Fruit fly (Drosophila melanogaster) whole organism, embryonic: ENCODE measurements around the gene Iyd.
A peak's percentile ranks its signal among the peaks of the same experiment; 100 is the strongest.

Source experiments
- Abd-B ChIP-seq: fragments of 200-800 bp; sonication (Bioruptor generic); optimal IDR thresholded peaks from 2 replicates; lab custom pipeline; 2018; ENCODE audit warnings: missing biosample characterization, mild to moderate bottlenecking, missing genetic modification characterization, moderate library complexity
- Atf-2 ChIP-seq: fragments of 200-800 bp; sonication (Bioruptor generic); optimal IDR thresholded peaks from 2 replicates; lab custom pipeline; 2016; ENCODE audit warnings: missing biosample characterization, missing genetic modification characterization
- Blimp-1 ChIP-seq: fragments of 200-800 bp; sonication (Bioruptor generic); optimal IDR thresholded peaks from 3 replicates; lab custom pipeline; 2018; ENCODE audit warnings: missing biosample characterization, missing genetic modification characterization, mild to moderate bottlenecking, moderate library complexity, missing genetic modification reagents
- BtbVII ChIP-seq: fragments of 200-800 bp; sonication (Bioruptor generic); optimal IDR thresholded peaks from 3 replicates; lab custom pipeline; 2017; ENCODE audit warnings: missing biosample characterization, mild to moderate bottlenecking, missing genetic modification characterization
- CG10267 ChIP-seq: fragments of 200-800 bp; sonication (Bioruptor generic); optimal IDR thresholded peaks from 2 replicates; lab custom pipeline; 2018; ENCODE audit warnings: missing biosample characterization, mild to moderate bottlenecking, missing genetic modification characterization, moderate library complexity
- CG10959 ChIP-seq: fragments of 200-800 bp; sonication (Bioruptor generic); IDR thresholded peaks from 2 replicates; pipeline ENCODE4 v1.3.6; 2022; ENCODE audit warnings: missing biosample characterization, missing genetic modification characterization
- CG11504 ChIP-seq: fragments of 200-800 bp; sonication (Bioruptor generic); optimal IDR thresholded peaks from 3 replicates; lab custom pipeline; 2019; ENCODE audit warnings: missing biosample characterization, mild to moderate bottlenecking, missing genetic modification characterization, moderate library complexity
- CG1233 ChIP-seq: fragments of 200-800 bp; sonication (Bioruptor generic); optimal IDR thresholded peaks from 4 replicates; lab custom pipeline; 2018; ENCODE audit warnings: missing biosample characterization, mild to moderate bottlenecking, missing genetic modification characterization
- CG14050 ChIP-seq: fragments of 200-800 bp; sonication (Bioruptor generic); IDR thresholded peaks from 3 replicates; pipeline ENCODE4 v1.3.6; 2022; ENCODE audit warnings: missing biosample characterization, missing genetic modification characterization
- CG1602 ChIP-seq: fragments of 200-800 bp; sonication (Bioruptor generic); optimal IDR thresholded peaks from 3 replicates; lab custom pipeline; 2016; ENCODE audit warnings: missing biosample characterization, missing genetic modification characterization
- CG17186 ChIP-seq: fragments of 200-800 bp; sonication (Bioruptor generic); optimal IDR thresholded peaks from 3 replicates; lab custom pipeline; 2017; ENCODE audit warnings: missing biosample characterization, missing genetic modification reagents, missing genetic modification characterization
- CG17385 ChIP-seq: fragments of 200-800 bp; sonication (Bioruptor generic); optimal IDR thresholded peaks from 3 replicates; lab custom pipeline; 2018; ENCODE audit warnings: missing biosample characterization, mild to moderate bottlenecking, missing genetic modification characterization
- CG1832 ChIP-seq: fragments of 200-800 bp; sonication (Bioruptor generic); optimal IDR thresholded peaks from 2 replicates; lab custom pipeline; 2017; ENCODE audit warnings: missing biosample characterization, mild to moderate bottlenecking, missing genetic modification characterization, inconsistent platforms
- CG30403 ChIP-seq: fragments of 200-800 bp; sonication (Bioruptor generic); optimal IDR thresholded peaks from 3 replicates; lab custom pipeline; 2016; ENCODE audit warnings: missing biosample characterization, missing genetic modification characterization
- CG4360 ChIP-seq: fragments of 200-800 bp; sonication (Bioruptor generic); IDR thresholded peaks from 2 replicates; pipeline ENCODE4 v1.3.6; 2022; ENCODE audit warnings: missing biosample characterization, missing genetic modification characterization
- CG4617 ChIP-seq: fragments of 200-800 bp; sonication (Bioruptor generic); optimal IDR thresholded peaks from 3 replicates; lab custom pipeline; 2016; ENCODE audit warnings: missing biosample characterization, missing genetic modification characterization, borderline replicate concordance
- CG4820 ChIP-seq: fragments of 200-800 bp; sonication (Bioruptor generic); optimal IDR thresholded peaks from 3 replicates; lab custom pipeline; 2016; ENCODE audit warnings: missing biosample characterization, missing genetic modification characterization
- CG4854 ChIP-seq: fragments of 200-800 bp; sonication (Bioruptor generic); optimal IDR thresholded peaks from 2 replicates; lab custom pipeline; 2016; ENCODE audit warnings: missing biosample characterization, missing genetic modification characterization, inconsistent platforms
- CG6272 ChIP-seq: fragments of 200-800 bp; sonication (Bioruptor generic); IDR thresholded peaks from 2 replicates; pipeline ENCODE4 v1.3.6; 2022; ENCODE audit warnings: missing biosample characterization, missing genetic modification characterization
- Doc2 ChIP-seq: fragments of 200-800 bp; sonication (Bioruptor generic); IDR thresholded peaks from 2 replicates; pipeline ENCODE4 v1.3.6; 2022; ENCODE audit warnings: missing biosample characterization, missing genetic modification characterization
- Dp ChIP-seq: fragments of 200-800 bp; sonication (Bioruptor generic); optimal IDR thresholded peaks from 2 replicates; lab custom pipeline; 2018; ENCODE audit warnings: missing biosample characterization, mild to moderate bottlenecking, missing genetic modification characterization, moderate library complexity
- E2f1 ChIP-seq: fragments of 200-800 bp; sonication (Bioruptor generic); IDR thresholded peaks from 2 replicates; pipeline ENCODE4 v1.3.6; 2022; ENCODE audit warnings: missing biosample characterization, missing genetic modification characterization
- MBD-R2 ChIP-seq: fragments of 200-800 bp; sonication (Bioruptor generic); IDR thresholded peaks from 2 replicates; pipeline ENCODE4 v1.3.6; 2022; ENCODE audit warnings: missing biosample characterization, missing genetic modification characterization
- Mad ChIP-seq: fragments of 200-800 bp; sonication (Bioruptor generic); optimal IDR thresholded peaks from 2 replicates; lab custom pipeline; 2016; ENCODE audit warnings: missing biosample characterization, missing genetic modification characterization
- Ssrp ChIP-seq: fragments of 200-800 bp; sonication (Bioruptor generic); optimal IDR thresholded peaks from 2 replicates; lab custom pipeline; 2018; ENCODE audit warnings: missing biosample characterization, mild to moderate bottlenecking, missing genetic modification characterization, moderate library complexity
- TFAM ChIP-seq: fragments of 200-800 bp; sonication (Bioruptor generic); optimal IDR thresholded peaks from 2 replicates; lab custom pipeline; 2017; ENCODE audit warnings: missing biosample characterization, missing genetic modification characterization, inconsistent platforms
- bbx ChIP-seq: fragments of 200-800 bp; sonication (Bioruptor generic); IDR thresholded peaks from 2 replicates; pipeline ENCODE4 v1.3.6; 2022; ENCODE audit warnings: missing biosample characterization, missing genetic modification characterization; ENCODE audit not compliant: partially characterized antibody
- bigmax ChIP-seq: fragments of 200-800 bp; sonication (Bioruptor generic); optimal IDR thresholded peaks from 2 replicates; lab custom pipeline; 2018; ENCODE audit warnings: missing biosample characterization, mild to moderate bottlenecking, missing genetic modification characterization
- cad ChIP-seq: fragments of >200 bp; optimal IDR thresholded peaks from 2 replicates; lab custom pipeline; 2017; ENCODE audit warnings: missing biosample characterization, missing genetic modification characterization
- cg ChIP-seq: fragments of 200-800 bp; sonication (Bioruptor generic); optimal IDR thresholded peaks from 3 replicates; lab custom pipeline; 2019; ENCODE audit warnings: missing biosample characterization, mild to moderate bottlenecking, missing genetic modification characterization, moderate library complexity
- ci ChIP-seq: fragments of 200-800 bp; sonication (Bioruptor generic); IDR thresholded peaks from 3 replicates; pipeline ENCODE4 v1.3.6; 2022; ENCODE audit warnings: missing biosample characterization, missing genetic modification characterization
- cwo ChIP-seq: fragments of 200-800 bp; sonication (Bioruptor generic); optimal IDR thresholded peaks from 3 replicates; lab custom pipeline; 2017; ENCODE audit warnings: missing biosample characterization, missing genetic modification characterization, mild to moderate bottlenecking, moderate library complexity, missing genetic modification reagents
- danr ChIP-seq: fragments of 200-800 bp; sonication (Bioruptor generic); IDR thresholded peaks from 2 replicates; pipeline ENCODE4 v1.3.6; 2022; ENCODE audit warnings: missing biosample characterization, missing genetic modification characterization
- dm ChIP-seq: fragments of 200-800 bp; sonication (Bioruptor generic); optimal IDR thresholded peaks from 3 replicates; lab custom pipeline; 2016; ENCODE audit warnings: missing biosample characterization, missing genetic modification characterization
- eve ChIP-seq, 2 experiments: fragments of >200 bp; optimal IDR thresholded peaks; 2 replicates each; lab custom pipeline; 2017; ENCODE audit warnings: missing biosample characterization in 2 of 2, missing genetic modification characterization in 2 of 2
- fd64A ChIP-seq: fragments of 200-800 bp; sonication (Bioruptor generic); optimal IDR thresholded peaks from 3 replicates; lab custom pipeline; 2018; ENCODE audit warnings: missing biosample characterization, mild to moderate bottlenecking, missing genetic modification characterization
- fru ChIP-seq: fragments of >200 bp; optimal IDR thresholded peaks from 2 replicates; lab custom pipeline; 2017
- grn ChIP-seq: fragments of 200-800 bp; sonication (Bioruptor generic); optimal IDR thresholded peaks from 3 replicates; lab custom pipeline; 2017; ENCODE audit warnings: missing biosample characterization, missing genetic modification characterization
- gsb ChIP-seq: fragments of 200-800 bp; sonication (Bioruptor generic); IDR thresholded peaks from 2 replicates; pipeline ENCODE4 v1.3.6; 2022; ENCODE audit warnings: missing biosample characterization, missing genetic modification characterization
- gt ChIP-seq: fragments of 200-800 bp; sonication (Bioruptor generic); IDR thresholded peaks from 2 replicates; pipeline ENCODE4 v1.3.6; 2022; ENCODE audit warnings: missing biosample characterization, missing genetic modification characterization
- jigr1 ChIP-seq: fragments of 200-800 bp; sonication (Bioruptor generic); IDR thresholded peaks from 3 replicates; pipeline ENCODE4 v1.3.6; 2022; ENCODE audit warnings: missing biosample characterization, missing genetic modification characterization
- lola ChIP-seq, 3 experiments: fragments of >200 bp in 2 of 3; fragments of 200-800 bp in 1 of 3; sonication (Bioruptor generic) in 1 of 3; optimal IDR thresholded peaks; 2 replicates each; lab custom pipeline; 2017 to 2019; ENCODE audit warnings: missing biosample characterization in 3 of 3, missing genetic modification characterization in 3 of 3, mild to moderate bottlenecking in 1 of 3, moderate library complexity in 1 of 3
- maf-S ChIP-seq: fragments of 200-800 bp; sonication (Bioruptor generic); optimal IDR thresholded peaks from 2 replicates; lab custom pipeline; 2016; ENCODE audit warnings: missing biosample characterization, missing genetic modification characterization
- nerfin-2 ChIP-seq: fragments of 200-800 bp; sonication (Bioruptor generic); IDR thresholded peaks from 2 replicates; pipeline ENCODE4 v1.3.6; 2022; ENCODE audit warnings: missing biosample characterization, missing genetic modification characterization; ENCODE audit not compliant: partially characterized antibody
- nmo ChIP-seq: fragments of 200-800 bp; sonication (Bioruptor generic); optimal IDR thresholded peaks from 2 replicates; lab custom pipeline; 2018; ENCODE audit warnings: missing biosample characterization, mild to moderate bottlenecking, missing genetic modification characterization, moderate library complexity
- sd ChIP-seq: fragments of 200-800 bp; sonication (Bioruptor generic); optimal IDR thresholded peaks from 3 replicates; lab custom pipeline; 2018; ENCODE audit warnings: missing biosample characterization, mild to moderate bottlenecking, missing genetic modification characterization, moderate library complexity
- sens ChIP-seq: fragments of 200-800 bp; sonication (Bioruptor generic); peaks from one replicate; lab custom pipeline; 2016; ENCODE audit warnings: missing biosample characterization, missing genetic modification characterization
- seq ChIP-seq: fragments of 200-800 bp; sonication (Bioruptor generic); IDR thresholded peaks from 2 replicates; pipeline ENCODE4 v1.3.6; 2022; ENCODE audit warnings: missing biosample characterization, missing genetic modification characterization
- tin ChIP-seq: fragments of 200-800 bp; sonication (Bioruptor generic); optimal IDR thresholded peaks from 3 replicates; lab custom pipeline; 2016; ENCODE audit warnings: missing biosample characterization, missing genetic modification characterization
- zfh1 ChIP-seq: fragments of 200-800 bp; sonication (Bioruptor generic); IDR thresholded peaks from 3 replicates; pipeline ENCODE4 v1.3.6; 2022; ENCODE audit warnings: missing biosample characterization, missing genetic modification characterization

Gene Iyd

dm6 chr3L:11084557-11085231 is 11.4 kb downstream of the Iyd start (continued):
- TF ChIP-seq jigr1 (GFP tag; lab: Robert Waterston, UW) (peak; percentile 87), BtbVII (GFP tag; lab: Kevin White, UChicago) (peak; percentile 81), Blimp-1 (peak; percentile 95), Ssrp (peak; percentile 97), Doc2 (GFP tag; lab: Robert Waterston, UW) (peak; percentile 80), gsb (GFP tag; lab: Robert Waterston, UW) (peak; percentile 82), grn (GFP tag; lab: Kevin White, UChicago) (peak; percentile 78), TFAM (GFP tag; lab: Kevin White, UChicago) (peak; percentile 71), bigmax (GFP tag; lab: Kevin White, UChicago) (peak; percentile 28), MBD-R2 (GFP tag; lab: Robert Waterston, UW) (peak; percentile 76; the same call in 1 of the 2 replicates), seq (GFP tag; lab: Robert Waterston, UW) (peak; percentile 95), CG14050 (GFP tag; lab: Robert Waterston, UW) (peak; percentile 93), sens (GFP tag; lab: Kevin White, UChicago) (peak; percentile 100), CG6272 (peak; percentile 88), maf-S (GFP tag; lab: Kevin White, UChicago) (peak; percentile 93), nerfin-2 (GFP tag; lab: Robert Waterston, UW) (no peak), nmo (GFP tag; lab: Kevin White, UChicago) (peak; percentile 98), sd (tag; lab: Kevin White, UChicago) (no peak), CG1602 (GFP tag; lab: Kevin White, UChicago) (peak; percentile 97), CG10267 (tag; lab: Kevin White, UChicago) (peak; percentile 94), fru (lab: Kevin White, UChicago) (no peak), CG4820 (peak; percentile 97), CG17385 (GFP tag; lab: Kevin White, UChicago) (peak; percentile 95), Dp (GFP tag; lab: Kevin White, UChicago) (peak; percentile 12), CG4360 (GFP tag; lab: Robert Waterston, UW) (peak; percentile 86), Atf-2 (peak; percentile 97), cad (no peak), lola (GFP tag; optimal IDR thresholded peaks at IDR 0.05; lab: Kevin White, UChicago) (peak in 1 of 3 experiments; percentile 98), CG4854 (GFP tag; lab: Kevin White, UChicago) (peak; percentile 92), ci (peak; percentile 99), CG17186 (GFP tag; lab: Kevin White, UChicago) (peak; percentile 82), fd64A (GFP tag; lab: Kevin White, UChicago) (peak; percentile 88), gt (peak; percentile 83), zfh1 (GFP tag; lab: Robert Waterston, UW) (peak; percentile 98), dm (GFP tag; lab: Kevin White, UChicago) (peak; percentile 94), cg (GFP tag; lab: Kevin White, UChicago) (peak; percentile 23), CG10959 (peak; percentile 95), CG1832 (GFP tag; lab: Kevin White, UChicago) (no peak), CG11504 (tag; lab: Kevin White, UChicago) (peak; percentile 97), Mad (GFP tag; lab: Kevin White, UChicago) (peak; percentile 86), tin (GFP tag; lab: Kevin White, UChicago) (peak; percentile 97), E2f1 (GFP tag; lab: Robert Waterston, UW) (peak; percentile 93), CG30403 (GFP tag; lab: Kevin White, UChicago) (peak; percentile 96), danr (GFP tag; lab: Robert Waterston, UW) (peak; percentile 89), bbx (GFP tag; lab: Robert Waterston, UW) (no peak), Abd-B (GFP tag; lab: Kevin White, UChicago) (peak; percentile 95), cwo (GFP tag; lab: Kevin White, UChicago) (peak; percentile 91), CG4617 (GFP tag; lab: Kevin White, UChicago) (peak; percentile 93), CG1233 (GFP tag; lab: Kevin White, UChicago) (peak; percentile 95), eve (GFP tag; optimal IDR thresholded peaks at IDR 0.05; lab: Kevin White, UChicago) (peak in 1 of 2 experiments; percentile 72)
